Fruit fly (Drosophila melanogaster): ENCODE results near the gene CG4872.

The CG4872 gene

DNA sequence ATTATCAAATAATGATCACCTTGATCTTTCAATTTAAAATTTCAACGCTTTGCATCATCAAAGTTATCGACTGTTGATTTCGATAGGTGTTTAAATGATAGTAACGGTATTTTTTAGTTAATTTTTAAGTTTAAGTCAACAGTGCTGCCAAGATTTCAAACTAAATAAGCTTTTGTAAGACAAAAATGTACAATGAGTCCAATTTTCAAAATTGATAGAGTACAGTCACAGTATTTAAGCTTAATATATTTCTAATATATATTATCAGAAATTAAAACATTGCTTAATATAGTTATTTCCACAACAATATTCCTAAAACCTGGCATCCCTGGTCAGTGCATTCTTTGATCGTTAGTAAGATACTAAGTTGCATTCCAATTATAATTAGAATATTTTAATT, at the start of gene CG4872:
Gene CG4872 (plus strand): TSS at position 333 of the 400 bp plus-strand sequence.
- TF ChIP-seq noc (tag; optimal IDR thresholded peaks at IDR 0.05), result no peak

DNA sequence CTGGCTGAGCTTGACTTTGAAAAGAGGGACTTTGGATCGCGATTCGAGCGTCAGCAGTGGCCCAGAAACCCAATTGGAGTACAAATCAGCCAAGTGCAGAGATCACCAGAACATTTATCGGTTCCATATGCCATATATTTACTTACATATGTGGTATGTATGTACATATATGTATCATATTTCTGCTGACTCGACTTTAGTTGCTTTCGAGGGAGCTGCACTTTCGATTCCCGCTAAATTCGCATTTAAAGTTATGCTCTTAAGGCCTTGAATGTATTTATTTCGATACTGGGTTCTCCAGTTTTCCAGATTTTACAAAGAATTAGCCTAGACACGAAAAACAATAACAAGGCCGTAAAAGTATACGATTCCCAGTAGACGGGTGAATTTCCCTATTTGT, 49.3 kb upstream of the CG4872 start:
- no peak for TF ChIP-seq noc (tag; optimal IDR thresholded peaks at IDR 0.05)

DNA sequence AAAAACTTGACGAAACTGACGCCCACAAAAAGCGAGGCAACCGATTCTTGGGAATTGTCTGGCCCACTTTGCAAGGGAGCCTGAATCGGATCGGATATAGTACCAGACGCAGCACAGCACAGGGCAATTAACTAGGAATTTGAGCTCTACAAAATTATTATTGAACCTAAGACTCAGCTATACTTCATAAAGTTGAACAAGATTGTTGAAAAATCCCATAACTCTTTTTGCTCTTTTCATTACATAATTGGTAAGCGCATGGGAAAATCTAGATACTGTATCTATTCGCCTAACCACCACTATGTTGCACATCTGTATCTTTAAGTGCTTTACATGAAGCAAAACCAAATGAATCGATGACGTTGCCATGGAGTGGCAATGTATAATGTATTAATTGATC, 48.0 kb upstream of the CG4872 start:
- TF ChIP-seq noc (tag; optimal IDR thresholded peaks at IDR 0.05), result no peak

DNA sequence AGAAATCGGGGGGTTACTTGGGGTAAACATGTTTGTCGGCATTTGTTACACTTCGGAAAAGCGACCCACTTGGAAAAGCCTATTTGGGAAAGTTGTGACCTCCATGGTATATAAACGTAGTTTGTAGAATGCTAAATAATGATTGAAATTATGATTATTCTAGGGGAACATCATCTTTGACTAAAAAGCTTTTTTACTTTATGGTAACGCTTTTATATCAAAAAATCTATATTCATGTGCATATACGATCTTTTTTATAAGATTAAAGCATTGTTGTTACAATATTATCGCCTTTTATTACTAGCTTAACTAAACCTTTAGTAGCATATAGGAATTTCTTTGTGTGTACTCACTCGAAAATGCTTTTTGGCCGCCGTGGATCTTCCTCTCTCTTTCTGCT, 46.9 kb upstream of the CG4872 start:
- TF ChIP-seq noc (tag; optimal IDR thresholded peaks at IDR 0.05), result no peak

DNA sequence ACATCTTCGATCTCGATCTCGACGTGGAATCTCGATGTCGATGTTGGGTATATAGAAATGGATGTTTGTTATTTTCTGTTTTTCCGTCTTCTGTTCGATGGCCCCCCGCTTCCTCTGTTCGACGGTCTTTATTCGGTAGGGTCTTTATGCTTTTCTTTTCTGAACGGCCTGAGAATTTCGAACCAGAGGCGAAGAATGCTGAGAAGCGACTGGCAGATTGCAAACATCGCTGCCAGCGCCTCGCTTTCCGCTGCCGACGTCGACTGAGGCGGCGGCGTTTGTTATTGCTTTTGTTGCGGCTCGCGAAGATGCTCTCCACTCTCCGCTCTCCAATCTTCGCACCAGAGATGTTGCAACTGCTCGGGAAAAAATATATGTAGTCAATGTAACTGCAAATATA, 45.8 kb upstream of the CG4872 start, which contains the start of the genes CG13004 and CG46306:
Gene CG13004 (minus strand): TSS at position 217 of the 400 bp plus-strand sequence.
Gene CG46306 (minus strand): TSS at position 217 of the 400 bp plus-strand sequence.
- TF ChIP-seq noc (tag; optimal IDR thresholded peaks at IDR 0.05), result no peak

DNA sequence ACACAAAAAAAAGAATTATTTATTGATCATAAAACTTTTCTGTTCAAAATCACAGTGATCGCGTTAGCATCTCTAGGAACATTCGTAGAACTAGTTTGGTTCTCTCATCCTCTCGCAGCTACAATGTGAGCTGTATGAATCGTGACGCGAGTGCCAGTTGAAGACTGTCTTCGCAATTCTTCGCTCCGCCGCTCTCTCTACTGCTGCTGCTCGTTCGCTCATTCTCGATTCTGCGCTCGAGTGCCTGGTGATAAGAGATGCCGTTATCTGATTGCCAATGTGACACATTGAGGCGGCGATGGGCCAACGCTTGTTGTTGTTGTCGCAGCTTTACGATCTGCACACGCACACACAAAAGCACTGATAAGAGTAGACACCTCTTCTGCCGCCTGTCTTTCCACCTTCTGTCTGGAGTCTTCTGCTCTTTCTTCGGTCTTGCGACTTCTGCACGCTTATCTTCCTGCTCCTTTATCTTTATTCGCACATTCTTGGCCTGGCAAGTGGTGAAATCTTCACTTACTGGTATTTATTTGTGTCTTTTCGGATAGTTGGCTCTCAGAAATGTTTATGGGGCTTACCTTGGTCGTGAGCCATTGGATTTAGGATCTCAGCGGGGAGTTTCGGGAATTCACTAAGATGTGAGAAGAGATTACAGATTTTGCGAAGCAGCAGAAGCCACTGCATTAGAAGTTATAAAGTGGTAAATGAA, 44.9 kb upstream of the CG4872 start:
- peak; percentile 80 for TF ChIP-seq noc (tag; optimal IDR thresholded peaks at IDR 0.05)

DNA sequence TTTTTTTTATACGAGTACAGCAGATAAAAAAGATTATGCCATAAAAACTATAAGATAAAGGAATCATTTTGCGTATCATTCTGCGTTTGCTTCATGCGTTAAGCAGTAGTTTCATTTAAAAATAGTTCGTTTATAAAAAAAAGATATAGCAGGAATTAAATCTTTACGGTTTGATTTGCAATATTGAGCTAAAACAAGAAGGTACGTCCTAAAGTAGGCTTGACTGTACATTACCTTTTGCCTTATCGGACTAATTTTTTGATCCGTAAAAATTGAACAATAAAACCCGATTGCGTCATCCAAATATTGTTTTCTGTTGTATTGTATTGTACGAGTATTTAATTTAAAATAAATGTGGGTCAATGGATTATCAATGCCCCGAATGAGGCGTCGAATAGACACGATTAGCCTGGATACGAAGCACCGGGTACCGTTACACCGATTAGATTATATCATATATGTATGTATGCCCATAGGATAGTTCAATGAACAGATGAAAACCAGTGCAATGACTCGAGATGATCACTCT, 44.3 kb upstream of the CG4872 start:
- TF ChIP-seq noc (tag; optimal IDR thresholded peaks at IDR 0.05), result no peak

DNA sequence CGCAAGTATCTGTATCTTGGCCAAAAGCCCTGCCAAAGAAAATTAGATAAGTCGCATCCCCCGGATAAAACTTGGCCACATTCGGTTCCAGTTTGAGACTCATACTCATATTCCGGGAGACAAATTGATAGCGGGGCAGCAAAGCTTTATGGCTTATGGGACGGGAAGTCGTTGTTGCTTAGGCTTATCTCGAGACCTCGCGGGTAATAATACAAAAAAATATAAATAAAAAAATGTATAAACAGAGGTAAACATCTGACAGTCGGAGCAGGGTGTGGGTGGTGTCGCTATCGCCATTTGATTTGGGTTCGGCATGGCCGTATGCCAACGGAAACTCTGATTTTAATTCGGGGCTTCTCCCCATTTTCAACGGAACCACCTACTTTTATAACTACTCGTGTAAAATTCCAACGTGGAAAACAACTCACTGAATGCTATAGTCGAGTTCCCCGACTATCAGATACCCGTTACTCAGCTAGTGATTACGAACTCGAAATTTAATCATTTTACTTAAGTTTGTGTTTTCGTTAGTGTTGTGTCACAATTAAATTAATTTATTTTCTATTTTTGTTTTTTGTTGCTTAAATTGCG, 43.5 kb upstream of the CG4872 start:
- peak; percentile 32 for TF ChIP-seq noc (tag; optimal IDR thresholded peaks at IDR 0.05)

DNA sequence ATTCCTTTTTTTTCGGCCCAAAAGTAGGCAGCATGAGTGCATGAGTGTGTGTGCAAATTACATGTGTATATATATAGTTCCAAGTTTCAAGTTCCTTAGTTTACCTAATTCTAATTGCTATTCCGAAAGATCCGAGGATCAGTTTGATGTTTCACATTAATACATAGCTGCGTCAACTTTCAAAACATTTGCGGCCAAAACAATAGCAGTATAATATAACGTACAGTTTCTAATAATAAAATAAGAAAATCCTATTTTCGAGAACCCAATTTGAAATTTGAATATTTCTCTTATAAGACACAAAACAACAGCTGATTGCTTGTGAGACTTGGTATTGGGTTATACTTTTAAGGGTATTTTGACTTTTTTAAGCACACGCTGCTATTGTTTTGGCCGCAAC, 42.1 kb upstream of the CG4872 start:
- TF ChIP-seq noc (tag; optimal IDR thresholded peaks at IDR 0.05), result no peak

DNA sequence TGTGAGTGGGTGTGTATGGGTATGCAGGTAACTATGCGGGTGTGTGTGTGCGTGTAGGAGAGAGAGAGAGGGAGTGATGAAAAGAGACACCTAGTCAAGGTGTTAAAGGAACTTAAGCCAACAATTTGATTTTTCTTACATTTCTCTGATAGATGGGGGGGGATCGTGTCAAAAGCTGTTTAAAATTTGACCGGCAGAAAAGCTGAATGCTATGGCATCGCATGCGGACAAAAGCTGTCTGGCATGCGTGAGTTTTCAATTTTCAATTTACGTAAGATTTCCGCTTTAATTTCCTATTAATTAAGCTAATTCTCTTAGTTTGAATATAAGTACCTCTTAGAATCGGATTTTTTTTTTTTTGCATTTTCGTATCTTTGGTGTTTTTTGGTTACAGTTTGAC, 41.2 kb upstream of the CG4872 start:
- TF ChIP-seq noc (tag; optimal IDR thresholded peaks at IDR 0.05), result no peak

DNA sequence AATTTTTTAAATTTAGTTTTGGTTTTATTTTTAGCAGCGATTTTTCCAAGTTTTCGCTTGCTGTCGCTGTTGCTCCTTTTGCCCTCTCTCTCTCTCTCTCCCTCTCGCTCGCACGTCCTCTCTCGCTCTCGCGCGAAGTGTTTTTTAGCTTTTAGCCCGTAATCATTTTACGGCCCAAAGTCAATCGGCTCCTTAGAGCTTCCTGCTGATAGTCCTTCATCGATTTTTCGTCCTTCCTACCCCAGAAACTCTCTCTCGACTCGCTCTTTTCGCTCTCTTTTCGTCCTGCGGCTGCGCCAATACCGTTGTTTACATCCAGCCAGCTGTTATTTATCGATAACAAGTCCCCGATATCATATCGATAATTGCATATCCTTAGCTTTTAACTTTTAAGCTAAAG, 36.9 kb upstream of the CG4872 start, which contains the start of gene RSG7:
Gene RSG7 (minus strand): TSS at position 139 of the 400 bp plus-strand sequence.
- no peak for TF ChIP-seq noc (tag; optimal IDR thresholded peaks at IDR 0.05)

DNA sequence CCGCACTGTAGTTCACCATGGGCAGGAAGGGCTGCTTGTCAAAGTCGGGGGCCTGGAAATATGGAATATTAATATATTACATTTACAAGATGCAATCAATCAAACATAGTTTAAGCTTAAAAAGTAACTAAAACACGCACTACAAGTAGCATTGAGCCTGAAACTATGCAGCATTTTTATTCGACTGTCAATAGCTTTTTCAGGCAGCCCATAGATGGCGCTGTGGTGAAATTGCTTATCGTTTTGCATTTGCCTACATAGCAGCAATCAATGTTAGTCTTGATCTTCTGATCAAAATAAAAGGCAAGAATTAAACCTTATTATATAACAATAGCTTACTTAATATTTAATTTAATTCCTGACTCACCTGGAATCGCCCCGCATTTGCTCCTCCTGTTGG, 34.6 kb upstream of the CG4872 start:
- no peak for TF ChIP-seq noc (tag; optimal IDR thresholded peaks at IDR 0.05)

DNA sequence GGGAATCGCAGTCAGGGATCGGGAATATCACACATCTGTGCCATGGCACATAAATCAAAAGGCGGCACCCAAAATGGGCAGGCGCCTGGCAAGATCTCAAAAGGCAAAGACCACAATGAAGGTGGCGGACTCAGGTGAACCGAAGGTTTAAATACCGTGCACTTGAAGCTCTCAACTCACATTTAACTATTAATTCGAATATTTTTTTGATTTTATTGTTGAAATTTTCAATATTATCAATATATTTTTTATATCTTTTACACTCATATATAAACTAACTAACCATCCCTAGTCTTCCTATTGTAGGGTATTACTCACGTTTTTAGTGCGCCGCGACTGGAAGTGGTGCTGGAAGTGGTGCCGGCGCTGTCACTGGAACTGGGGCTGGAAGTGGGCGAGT, 32.2 kb upstream of the CG4872 start:
- no peak for TF ChIP-seq noc (tag; optimal IDR thresholded peaks at IDR 0.05)

DNA sequence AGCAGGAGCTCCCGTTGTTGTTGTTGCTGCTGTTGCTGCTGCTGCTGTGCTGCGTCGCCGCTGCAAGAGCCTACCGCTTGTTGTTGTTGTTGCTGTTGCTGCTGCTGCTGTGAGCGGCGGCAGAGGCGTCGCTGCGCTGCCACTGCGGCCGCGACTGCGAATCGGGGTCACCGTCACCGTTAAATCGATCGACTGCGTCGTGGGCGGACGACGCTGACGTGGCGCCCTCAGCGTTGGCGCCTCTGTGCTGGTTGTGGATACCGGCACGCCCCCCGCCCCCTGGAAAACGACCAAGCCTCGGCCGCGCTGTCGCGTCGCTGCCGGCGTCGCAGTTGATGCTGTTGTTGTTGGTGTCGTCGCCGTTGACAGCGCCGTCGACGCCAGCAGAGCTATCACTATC, 31.6 kb upstream of the CG4872 start:
- no peak for TF ChIP-seq noc (tag; optimal IDR thresholded peaks at IDR 0.05)

DNA sequence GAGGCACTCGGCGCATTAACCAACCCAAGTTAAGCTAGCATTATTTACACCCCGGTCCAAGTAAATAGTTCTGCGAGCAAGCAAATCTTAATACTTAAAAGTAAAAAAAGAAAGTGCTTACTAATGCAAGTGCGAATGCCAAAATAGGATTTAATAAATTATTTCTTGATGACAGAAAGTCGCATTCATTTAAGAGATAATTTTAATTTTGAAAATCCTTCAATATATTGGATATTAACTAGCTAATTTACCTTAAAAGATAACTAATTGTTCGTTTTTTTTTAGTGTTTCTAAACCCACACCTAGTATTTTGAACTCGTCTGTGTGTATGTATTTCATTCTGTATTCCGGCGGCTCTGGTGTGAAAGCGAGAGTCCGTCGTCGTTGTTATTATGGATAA, 26.4 kb upstream of the CG4872 start:
- TF ChIP-seq noc (tag; optimal IDR thresholded peaks at IDR 0.05), result peak; percentile 26

DNA sequence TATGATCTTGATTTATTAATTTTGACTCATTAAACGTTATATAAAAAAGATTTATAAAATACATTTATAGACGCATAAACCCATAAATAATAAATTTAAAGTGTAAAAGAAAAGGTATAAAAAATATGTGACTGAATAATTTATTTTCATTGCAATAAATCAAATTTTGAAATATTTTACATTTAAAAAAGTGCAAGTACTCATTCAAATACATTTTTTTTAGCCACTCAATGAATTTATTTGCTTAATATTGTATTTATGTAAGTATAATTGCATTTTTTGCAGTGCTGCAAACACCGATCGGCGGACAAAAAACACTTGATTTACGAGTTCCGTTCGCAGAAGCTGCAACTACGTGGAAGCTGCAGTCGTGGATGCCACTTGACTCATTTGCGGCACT, 21.4 kb upstream of the CG4872 start:
- TF ChIP-seq noc (tag; optimal IDR thresholded peaks at IDR 0.05), result no peak

DNA sequence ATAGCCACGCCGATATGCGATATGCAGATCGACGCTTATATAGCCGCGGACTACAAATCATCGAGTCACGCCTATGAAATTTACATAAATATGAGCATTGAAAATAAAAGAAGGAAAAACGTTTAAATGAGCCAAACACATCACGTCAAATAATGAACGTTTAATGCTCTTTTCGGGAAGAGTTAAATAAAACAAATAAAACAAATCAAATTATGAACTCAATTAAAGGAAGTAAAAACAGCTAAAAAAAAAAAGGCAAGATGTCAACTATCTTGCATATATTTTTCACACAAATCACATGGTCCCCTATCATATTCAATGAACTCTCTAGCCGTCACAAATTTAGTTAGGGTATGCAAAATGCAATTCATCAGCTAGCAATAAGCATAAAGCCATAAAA, 13.5 kb upstream of the CG4872 start:
- no peak for TF ChIP-seq noc (tag; optimal IDR thresholded peaks at IDR 0.05)
